Fruit fly (Drosophila melanogaster) whole organism, embryonic: Measurements from ENCODE around the gene CG4218.

Experiments used
- BEAF-32 ChIP-seq: fragments of 200-800 bp; sonication (Bioruptor generic); optimal IDR thresholded peaks from 3 replicates; lab custom pipeline; 2017; ENCODE audit warnings: missing biosample characterization, missing genetic modification characterization, mild to moderate bottlenecking, moderate library complexity, missing genetic modification reagents
- CG10321 ChIP-seq: fragments of 200-800 bp; sonication (Bioruptor generic); IDR thresholded peaks from 2 replicates; pipeline ENCODE4 v1.3.6; 2022; ENCODE audit warnings: missing biosample characterization, missing genetic modification characterization
- CG10654 ChIP-seq: fragments of 200-800 bp; sonication (Bioruptor generic); optimal IDR thresholded peaks from 2 replicates; lab custom pipeline; 2016; ENCODE audit warnings: missing biosample characterization, missing genetic modification characterization
- CG12769 ChIP-seq: fragments of 200-800 bp; sonication (Bioruptor generic); optimal IDR thresholded peaks from 2 replicates; lab custom pipeline; 2019; ENCODE audit warnings: missing biosample characterization, mild to moderate bottlenecking, missing genetic modification characterization, moderate library complexity
- CG14860 ChIP-seq: fragments of 200-800 bp; sonication (Bioruptor generic); IDR thresholded peaks from 3 replicates; pipeline ENCODE4 v1.3.6; 2022; ENCODE audit warnings: missing biosample characterization, missing genetic modification characterization; ENCODE audit not compliant: partially characterized antibody
- CG15073 ChIP-seq: fragments of 200-800 bp; sonication (Bioruptor generic); optimal IDR thresholded peaks from 2 replicates; lab custom pipeline; 2016; ENCODE audit warnings: missing biosample characterization, missing genetic modification characterization
- CG15479 ChIP-seq: fragments of 200-800 bp; sonication (Bioruptor generic); optimal IDR thresholded peaks from 3 replicates; lab custom pipeline; 2019; ENCODE audit warnings: missing biosample characterization, mild to moderate bottlenecking, missing genetic modification characterization, moderate library complexity
- CG15601 ChIP-seq: fragments of 200-800 bp; sonication (Bioruptor generic); optimal IDR thresholded peaks from 3 replicates; lab custom pipeline; 2019; ENCODE audit warnings: missing biosample characterization, mild to moderate bottlenecking, missing genetic modification characterization, moderate library complexity
- CG15696 ChIP-seq: fragments of 200-800 bp; sonication (Bioruptor generic); optimal IDR thresholded peaks from 2 replicates; lab custom pipeline; 2019; ENCODE audit warnings: missing biosample characterization, mild to moderate bottlenecking, missing genetic modification characterization, moderate library complexity
- CG16813 ChIP-seq: fragments of 200-800 bp; sonication (Bioruptor generic); IDR thresholded peaks from 3 replicates; pipeline ENCODE4 v1.3.6; 2022; ENCODE audit warnings: missing biosample characterization, missing genetic modification characterization; ENCODE audit not compliant: partially characterized antibody
- CG16815 ChIP-seq: fragments of 200-800 bp; sonication (Bioruptor generic); optimal IDR thresholded peaks from 3 replicates; lab custom pipeline; 2017; ENCODE audit warnings: missing biosample characterization, mild to moderate bottlenecking, missing genetic modification characterization
- CG18476 ChIP-seq: fragments of 200-800 bp; sonication (Bioruptor generic); optimal IDR thresholded peaks from 2 replicates; lab custom pipeline; 2016; ENCODE audit warnings: missing biosample characterization, mild to moderate bottlenecking, missing genetic modification characterization
- CG2199 ChIP-seq: fragments of 200-800 bp; sonication (Bioruptor generic); IDR thresholded peaks from 3 replicates; pipeline ENCODE4 v1.3.6; 2022; ENCODE audit warnings: missing biosample characterization, missing genetic modification characterization
- CG30020 ChIP-seq: fragments of 200-800 bp; optimal IDR thresholded peaks from 2 replicates; lab custom pipeline; 2019; ENCODE audit warnings: missing biosample characterization, mild to moderate bottlenecking, missing genetic modification characterization, moderate library complexity
- CG3163 ChIP-seq: fragments of 200-800 bp; sonication (Bioruptor generic); optimal IDR thresholded peaks from 3 replicates; lab custom pipeline; 2016; ENCODE audit warnings: missing biosample characterization, missing genetic modification characterization
- CG32772 ChIP-seq: fragments of 200-800 bp; sonication (Bioruptor generic); IDR thresholded peaks from 2 replicates; pipeline ENCODE4 v1.3.6; 2022; ENCODE audit warnings: missing biosample characterization, missing genetic modification characterization
- CG4617 ChIP-seq: fragments of 200-800 bp; sonication (Bioruptor generic); optimal IDR thresholded peaks from 3 replicates; lab custom pipeline; 2016; ENCODE audit warnings: missing biosample characterization, missing genetic modification characterization, borderline replicate concordance
- CG4730 ChIP-seq: fragments of 200-800 bp; sonication (Bioruptor generic); IDR thresholded peaks from 2 replicates; pipeline ENCODE4 v1.3.6; 2022; ENCODE audit warnings: missing biosample characterization, missing genetic modification characterization
- CG4854 ChIP-seq: fragments of 200-800 bp; sonication (Bioruptor generic); optimal IDR thresholded peaks from 2 replicates; lab custom pipeline; 2016; ENCODE audit warnings: missing biosample characterization, missing genetic modification characterization, inconsistent platforms
- CG9876 ChIP-seq: fragments of 200-800 bp; sonication (Bioruptor generic); optimal IDR thresholded peaks from 2 replicates; lab custom pipeline; 2016; ENCODE audit warnings: missing biosample characterization, missing genetic modification characterization
- Doc2 ChIP-seq: fragments of 200-800 bp; sonication (Bioruptor generic); IDR thresholded peaks from 2 replicates; pipeline ENCODE4 v1.3.6; 2022; ENCODE audit warnings: missing biosample characterization, missing genetic modification characterization
- Fer3 ChIP-seq: fragments of 200-800 bp; sonication (Bioruptor generic); optimal IDR thresholded peaks from 2 replicates; lab custom pipeline; 2018; ENCODE audit warnings: missing biosample characterization, mild to moderate bottlenecking, missing genetic modification characterization, moderate library complexity
- HmgZ ChIP-seq: fragments of 200-800 bp; sonication (Bioruptor generic); optimal IDR thresholded peaks from 2 replicates; lab custom pipeline; 2018; ENCODE audit warnings: missing biosample characterization, mild to moderate bottlenecking, missing genetic modification characterization
- Hr78 ChIP-seq, 2 experiments: fragments of 200-800 bp in 1 of 2; fragments of >200 bp in 1 of 2; sonication (Bioruptor generic) in 1 of 2; optimal IDR thresholded peaks; 2 replicates each; lab custom pipeline; 2017 to 2019; ENCODE audit warnings: missing biosample characterization in 2 of 2, missing genetic modification characterization in 2 of 2, mild to moderate bottlenecking in 1 of 2, moderate library complexity in 1 of 2
- MESR4 ChIP-seq: fragments of 200-800 bp; sonication (Bioruptor generic); optimal IDR thresholded peaks from 2 replicates; lab custom pipeline; 2018; ENCODE audit warnings: missing biosample characterization, mild to moderate bottlenecking, missing genetic modification characterization, moderate library complexity
- Med ChIP-seq: fragments of 200-800 bp; sonication (Bioruptor generic); peaks from one replicate; lab custom pipeline; 2016; ENCODE audit warnings: missing biosample characterization, missing genetic modification characterization, mild to moderate bottlenecking, inconsistent platforms, moderate library complexity
- NC2α ChIP-seq: fragments of 200-800 bp; sonication (Bioruptor generic); optimal IDR thresholded peaks from 2 replicates; lab custom pipeline; 2016; ENCODE audit warnings: missing biosample characterization, missing genetic modification characterization
- NC2β ChIP-seq: fragments of 200-800 bp; sonication (Bioruptor generic); optimal IDR thresholded peaks from 2 replicates; lab custom pipeline; 2016; ENCODE audit warnings: missing biosample characterization, missing genetic modification characterization
- PHDP ChIP-seq: fragments of 200-800 bp; sonication (Bioruptor generic); optimal IDR thresholded peaks from 3 replicates; lab custom pipeline; 2018; ENCODE audit warnings: missing biosample characterization, mild to moderate bottlenecking, missing genetic modification characterization, moderate library complexity
- Poxn ChIP-seq: fragments of 200-800 bp; sonication (Bioruptor generic); IDR thresholded peaks from 2 replicates; pipeline ENCODE4 v1.3.6; 2022; ENCODE audit warnings: missing biosample characterization, missing genetic modification characterization
- Scr ChIP-seq: fragments of 200-800 bp; sonication (Bioruptor generic); IDR thresholded peaks from 2 replicates; pipeline ENCODE4 v1.3.6; 2022; ENCODE audit warnings: missing biosample characterization, missing genetic modification characterization; ENCODE audit not compliant: partially characterized antibody
- Trl ChIP-seq, 3 experiments: fragments of >200 bp in 2 of 3; fragments of 200-800 bp in 1 of 3; sonication (Bioruptor generic) in 1 of 3; optimal IDR thresholded peaks; 2 replicates in 1 of 3; 3 replicates in 2 of 3; lab custom pipeline; 2016 to 2017; ENCODE audit warnings: missing biosample characterization in 1 of 3, missing genetic modification characterization in 1 of 3
- Vsx1 ChIP-seq: fragments of 200-800 bp; sonication (Bioruptor generic); optimal IDR thresholded peaks from 2 replicates; lab custom pipeline; 2017; ENCODE audit warnings: missing biosample characterization, mild to moderate bottlenecking, missing genetic modification characterization, missing genetic modification reagents
- ash1 ChIP-seq: fragments of 200-800 bp; sonication (Bioruptor generic); optimal IDR thresholded peaks from 2 replicates; lab custom pipeline; 2018; ENCODE audit warnings: missing biosample characterization, mild to moderate bottlenecking, missing genetic modification characterization
- fd64A ChIP-seq: fragments of 200-800 bp; sonication (Bioruptor generic); optimal IDR thresholded peaks from 3 replicates; lab custom pipeline; 2018; ENCODE audit warnings: missing biosample characterization, mild to moderate bottlenecking, missing genetic modification characterization
- fru ChIP-seq: fragments of >200 bp; optimal IDR thresholded peaks from 2 replicates; lab custom pipeline; 2017
- grau ChIP-seq: fragments of 200-800 bp; optimal IDR thresholded peaks from 3 replicates; lab custom pipeline; 2019; ENCODE audit warnings: missing biosample characterization, mild to moderate bottlenecking, missing genetic modification characterization, moderate library complexity
- her ChIP-seq: fragments of 200-800 bp; sonication (Bioruptor generic); optimal IDR thresholded peaks from 2 replicates; lab custom pipeline; 2016; ENCODE audit warnings: missing biosample characterization, missing genetic modification characterization
- hth ChIP-seq: fragments of >200 bp; optimal IDR thresholded peaks from 2 replicates; lab custom pipeline; 2017; ENCODE audit warnings: inconsistent platforms
- knrl ChIP-seq: fragments of 200-800 bp; sonication (Bioruptor generic); IDR thresholded peaks from 3 replicates; pipeline ENCODE4 v1.3.6; 2022; ENCODE audit warnings: missing biosample characterization, missing genetic modification characterization; ENCODE audit not compliant: partially characterized antibody
- nmo ChIP-seq: fragments of 200-800 bp; sonication (Bioruptor generic); optimal IDR thresholded peaks from 2 replicates; lab custom pipeline; 2018; ENCODE audit warnings: missing biosample characterization, mild to moderate bottlenecking, missing genetic modification characterization, moderate library complexity
- onecut ChIP-seq: fragments of 200-800 bp; sonication (Bioruptor generic); IDR thresholded peaks from 2 replicates; pipeline ENCODE4 v1.3.6; 2022; ENCODE audit warnings: missing biosample characterization, missing genetic modification characterization
- slbo ChIP-seq: fragments of 200-800 bp; sonication (Bioruptor generic); IDR thresholded peaks from 2 replicates; pipeline ENCODE4 v1.3.6; 2022; ENCODE audit warnings: missing biosample characterization, missing genetic modification characterization
- ssp ChIP-seq: fragments of 200-800 bp; sonication (Bioruptor generic); IDR thresholded peaks from 2 replicates; pipeline ENCODE4 v1.3.6; 2022; ENCODE audit warnings: missing biosample characterization, missing genetic modification characterization
- toy ChIP-seq: fragments of 200-800 bp; sonication (Bioruptor generic); IDR thresholded peaks from 2 replicates; pipeline ENCODE4 v1.3.6; 2022; ENCODE audit warnings: missing biosample characterization, missing genetic modification characterization
- trh ChIP-seq: fragments of 200-800 bp; sonication (Bioruptor generic); optimal IDR thresholded peaks from 2 replicates; lab custom pipeline; 2016; ENCODE audit warnings: missing biosample characterization, missing genetic modification characterization
- ttk ChIP-seq: fragments of 200-800 bp; sonication (Bioruptor generic); IDR thresholded peaks from 2 replicates; pipeline ENCODE4 v2.1.2; 2022; ENCODE audit warnings: missing biosample characterization, missing genetic modification characterization
- wek ChIP-seq: fragments of 200-800 bp; sonication (Bioruptor generic); optimal IDR thresholded peaks from 3 replicates; lab custom pipeline; 2018; ENCODE audit warnings: missing biosample characterization, mild to moderate bottlenecking, missing genetic modification characterization, moderate library complexity

Gene CG4218

DNA sequence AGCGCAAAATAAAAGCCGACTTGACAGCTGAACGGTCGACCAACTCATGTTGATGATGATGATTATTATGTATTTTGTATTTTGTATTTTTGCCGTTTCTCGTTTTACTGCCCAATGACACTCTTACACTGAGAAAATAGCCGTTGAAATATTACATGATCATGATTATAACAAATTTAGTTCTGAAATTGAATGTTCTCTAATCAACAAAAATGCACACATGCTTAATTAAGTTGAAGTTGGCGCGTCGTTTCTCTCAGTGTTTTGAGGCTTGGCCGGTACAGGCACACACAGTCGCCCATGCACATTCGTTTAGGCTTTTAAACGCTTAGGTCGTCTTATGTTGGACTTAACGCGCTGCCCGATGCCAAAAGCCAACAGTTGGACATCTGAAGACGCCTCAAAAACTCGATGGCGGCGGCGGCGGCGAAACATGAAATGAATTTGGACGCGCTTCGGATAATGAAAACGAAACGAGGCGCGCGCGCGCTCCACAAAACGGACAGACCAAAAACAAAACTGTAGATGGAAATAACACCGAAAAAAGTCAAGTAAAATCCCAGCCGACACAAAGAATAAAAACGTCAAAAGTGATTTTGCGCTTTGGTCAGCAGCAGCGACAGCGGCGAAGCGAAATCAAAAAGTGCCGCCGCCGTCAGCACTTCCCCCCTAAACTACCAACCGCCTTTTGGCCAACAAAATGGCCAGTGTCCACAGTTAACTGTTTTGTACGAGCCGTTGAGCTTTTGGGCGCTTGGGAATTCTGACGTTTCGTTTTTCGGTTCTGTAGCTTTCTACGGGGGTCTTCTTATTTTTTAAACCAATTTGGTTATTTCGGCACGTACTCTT, 46.1 kb downstream of the CG4218 start:
- TF ChIP-seq CG32772 (GFP tag; lab: Robert Waterston, UW) (peak; percentile 90), Poxn (GFP tag; lab: Robert Waterston, UW) (peak; percentile 70), fd64A (GFP tag; lab: Kevin White, UChicago) (peak; percentile 84), Vsx1 (peak; percentile 85), onecut (GFP tag; lab: Robert Waterston, UW) (peak; percentile 83), Trl (optimal IDR thresholded peaks at IDR 0.05; lab: Kevin White, UChicago) (no peak), Trl (GFP tag; optimal IDR thresholded peaks at IDR 0.05; lab: Kevin White, UChicago) (peak; percentile 95), CG15073 (GFP tag; lab: Kevin White, UChicago) (peak; percentile 61), CG2199 (GFP tag; lab: Robert Waterston, UW) (peak; percentile 89), her (GFP tag; lab: Kevin White, UChicago) (peak; percentile 93), CG4730 (peak; percentile 90), CG15479 (GFP tag; lab: Kevin White, UChicago) (no peak), fru (lab: Kevin White, UChicago) (no peak), knrl (no peak), ttk (GFP tag; lab: Robert Waterston, UW) (peak; percentile 93), NC2α (GFP tag; lab: Kevin White, UChicago) (peak; percentile 91), CG16813 (GFP tag; lab: Robert Waterston, UW) (no peak), CG4854 (GFP tag; lab: Kevin White, UChicago) (peak; percentile 90), BEAF-32 (GFP tag; lab: Kevin White, UChicago) (no peak), wek (GFP tag; lab: Kevin White, UChicago) (peak; percentile 82), ash1 (GFP tag; lab: Kevin White, UChicago) (peak; percentile 42), Scr (no peak), HmgZ (tag; lab: Kevin White, UChicago) (peak; percentile 87), Fer3 (peak; percentile 90), NC2β (GFP tag; lab: Kevin White, UChicago) (peak; percentile 87), CG16815 (GFP tag; lab: Kevin White, UChicago) (peak; percentile 64), CG15601 (peak; percentile 72), Hr78 (GFP tag; optimal IDR thresholded peaks at IDR 0.05; lab: Kevin White, UChicago) (peak in 1 of 2 experiments; percentile 71), CG15696 (tag; lab: Kevin White, UChicago) (peak; percentile 52), trh (GFP tag; lab: Kevin White, UChicago) (peak; percentile 79), CG3163 (peak; percentile 77), hth (lab: Kevin White, UChicago) (no peak), CG4617 (GFP tag; lab: Kevin White, UChicago) (peak; percentile 81), CG12769 (tag; lab: Kevin White, UChicago) (peak; percentile 96), nmo (GFP tag; lab: Kevin White, UChicago) (peak; percentile 91), grau (tag; lab: Kevin White, UChicago) (peak; percentile 88), MESR4 (GFP tag; lab: Kevin White, UChicago) (peak; percentile 38), CG9876 (GFP tag; lab: Kevin White, UChicago) (peak; percentile 90), CG10654 (peak; percentile 94), CG10321 (GFP tag; lab: Robert Waterston, UW) (peak; percentile 73), toy (GFP tag; lab: Robert Waterston, UW) (peak; percentile 70), Med (GFP tag; lab: Kevin White, UChicago) (peak; percentile 99), slbo (GFP tag; lab: Robert Waterston, UW) (peak; percentile 94), CG30020 (tag; lab: Kevin White, UChicago) (peak; percentile 30), CG18476 (peak; percentile 86), Doc2 (peak; percentile 69; the same call in 1 of the 2 replicates), PHDP (tag; lab: Kevin White, UChicago) (peak; percentile 91), CG14860 (GFP tag; lab: Robert Waterston, UW) (no peak), ssp (GFP tag; lab: Robert Waterston, UW) (peak; percentile 78)
